Fruit fly (Drosophila melanogaster) whole organism, embryonic: ENCODE results near the gene CG31100.

Experiments
- CG10147 ChIP-seq: fragments of 200-800 bp; sonication (Bioruptor generic); optimal IDR thresholded peaks from 2 replicates; lab custom pipeline; 2019; ENCODE audit warnings: missing biosample characterization, mild to moderate bottlenecking, missing genetic modification characterization, moderate library complexity
- CG1024 ChIP-seq: fragments of 200-800 bp; sonication (Bioruptor generic); IDR thresholded peaks from 2 replicates; pipeline ENCODE4 v1.3.6; 2022; ENCODE audit warnings: missing biosample characterization, missing genetic modification characterization
- CG11398 ChIP-seq: fragments of 200-800 bp; sonication (Bioruptor generic); optimal IDR thresholded peaks from 2 replicates; lab custom pipeline; 2016; ENCODE audit warnings: missing biosample characterization, missing genetic modification characterization
- CG12155 ChIP-seq: fragments of 200-800 bp; sonication (Bioruptor generic); optimal IDR thresholded peaks from 3 replicates; lab custom pipeline; 2016; ENCODE audit warnings: missing biosample characterization, missing genetic modification characterization
- CG12744 ChIP-seq: fragments of 200-800 bp; sonication (Bioruptor generic); optimal IDR thresholded peaks from 2 replicates; lab custom pipeline; 2016; ENCODE audit warnings: missing biosample characterization, missing genetic modification characterization
- CG13624 ChIP-seq: fragments of 200-800 bp; sonication (Bioruptor generic); optimal IDR thresholded peaks from 2 replicates; lab custom pipeline; 2016; ENCODE audit warnings: missing biosample characterization, missing genetic modification characterization
- CG14014 ChIP-seq: fragments of 200-800 bp; sonication (Bioruptor generic); IDR thresholded peaks from 2 replicates; pipeline ENCODE4 v1.3.6; 2022; ENCODE audit warnings: missing biosample characterization, missing genetic modification characterization
- CG15479 ChIP-seq: fragments of 200-800 bp; sonication (Bioruptor generic); optimal IDR thresholded peaks from 3 replicates; lab custom pipeline; 2019; ENCODE audit warnings: missing biosample characterization, mild to moderate bottlenecking, missing genetic modification characterization, moderate library complexity
- CG15514 ChIP-seq: fragments of 200-800 bp; sonication (Bioruptor generic); optimal IDR thresholded peaks from 3 replicates; lab custom pipeline; 2017; ENCODE audit warnings: missing biosample characterization, missing genetic modification characterization, mild to moderate bottlenecking, moderate library complexity, missing genetic modification reagents
- CG17328 ChIP-seq: fragments of 200-800 bp; sonication (Bioruptor generic); IDR thresholded peaks from 2 replicates; pipeline ENCODE4 v1.3.6; 2022; ENCODE audit warnings: missing biosample characterization, missing genetic modification characterization
- CG18764 ChIP-seq: fragments of 200-800 bp; sonication (Bioruptor generic); optimal IDR thresholded peaks from 3 replicates; lab custom pipeline; 2016; ENCODE audit warnings: missing biosample characterization, missing genetic modification characterization
- CG2116 ChIP-seq: fragments of 200-800 bp; sonication (Bioruptor generic); optimal IDR thresholded peaks from 3 replicates; lab custom pipeline; 2018; ENCODE audit warnings: missing biosample characterization, mild to moderate bottlenecking, missing genetic modification characterization
- CG2199 ChIP-seq: fragments of 200-800 bp; sonication (Bioruptor generic); IDR thresholded peaks from 3 replicates; pipeline ENCODE4 v1.3.6; 2022; ENCODE audit warnings: missing biosample characterization, missing genetic modification characterization
- CG30431 ChIP-seq: fragments of 200-800 bp; sonication (Bioruptor generic); optimal IDR thresholded peaks from 2 replicates; lab custom pipeline; 2017; ENCODE audit warnings: missing biosample characterization, missing genetic modification characterization
- CG33557 ChIP-seq: fragments of 200-800 bp; sonication (Bioruptor generic); optimal IDR thresholded peaks from 2 replicates; lab custom pipeline; 2019; ENCODE audit warnings: missing biosample characterization, mild to moderate bottlenecking, missing genetic modification characterization, moderate library complexity
- CG6254 ChIP-seq: fragments of 200-800 bp; sonication (Bioruptor generic); optimal IDR thresholded peaks from 3 replicates; lab custom pipeline; 2017; ENCODE audit warnings: mild to moderate bottlenecking, missing biosample characterization, missing genetic modification reagents, missing genetic modification characterization
- CG6791 ChIP-seq: fragments of 200-800 bp; sonication (Bioruptor generic); IDR thresholded peaks from 3 replicates; pipeline ENCODE4 v1.3.6; 2022; ENCODE audit warnings: missing biosample characterization, missing genetic modification characterization; ENCODE audit not compliant: partially characterized antibody
- CG6813 ChIP-seq: fragments of 200-800 bp; sonication (Bioruptor generic); optimal IDR thresholded peaks from 2 replicates; lab custom pipeline; 2017; ENCODE audit warnings: missing biosample characterization, missing genetic modification characterization, mild to moderate bottlenecking, moderate library complexity, missing genetic modification reagents
- CG7357 ChIP-seq: fragments of 200-800 bp; sonication (Bioruptor generic); IDR thresholded peaks from 3 replicates; pipeline ENCODE4 v1.3.6; 2022; ENCODE audit warnings: missing biosample characterization, missing genetic modification characterization
- CG7745 ChIP-seq: fragments of 200-800 bp; sonication (Bioruptor generic); optimal IDR thresholded peaks from 2 replicates; lab custom pipeline; 2018; ENCODE audit warnings: missing biosample characterization, mild to moderate bottlenecking, missing genetic modification characterization, moderate library complexity
- CG8765 ChIP-seq: fragments of 200-800 bp; sonication (Bioruptor generic); IDR thresholded peaks from 2 replicates; pipeline ENCODE4 v1.3.6; 2022; ENCODE audit warnings: missing biosample characterization, missing genetic modification characterization
- CG9876 ChIP-seq: fragments of 200-800 bp; sonication (Bioruptor generic); optimal IDR thresholded peaks from 2 replicates; lab custom pipeline; 2016; ENCODE audit warnings: missing biosample characterization, missing genetic modification characterization
- ERR ChIP-seq: fragments of 200-800 bp; sonication (Bioruptor generic); optimal IDR thresholded peaks from 2 replicates; lab custom pipeline; 2016; ENCODE audit warnings: missing biosample characterization, missing genetic modification characterization
- Gug ChIP-seq: fragments of 200-800 bp; sonication (Bioruptor generic); IDR thresholded peaks from 4 replicates; pipeline ENCODE4 v1.3.6; 2022; ENCODE audit warnings: missing biosample characterization, missing genetic modification characterization
- Jarid2 ChIP-seq: fragments of 200-800 bp; sonication (Bioruptor generic); optimal IDR thresholded peaks from 3 replicates; lab custom pipeline; 2017; ENCODE audit warnings: mild to moderate bottlenecking, missing biosample characterization, missing genetic modification reagents, missing genetic modification characterization
- Lhr ChIP-seq: fragments of 200-800 bp; sonication (Bioruptor generic); optimal IDR thresholded peaks from 3 replicates; lab custom pipeline; 2017; ENCODE audit warnings: mild to moderate bottlenecking, missing biosample characterization, missing genetic modification reagents, missing genetic modification characterization
- Trl ChIP-seq, 3 experiments: fragments of >200 bp in 2 of 3; fragments of 200-800 bp in 1 of 3; sonication (Bioruptor generic) in 1 of 3; optimal IDR thresholded peaks; 2 replicates in 1 of 3; 3 replicates in 2 of 3; lab custom pipeline; 2016 to 2017; ENCODE audit warnings: missing biosample characterization in 1 of 3, missing genetic modification characterization in 1 of 3
- az2 ChIP-seq: fragments of 200-800 bp; sonication (Bioruptor generic); optimal IDR thresholded peaks from 3 replicates; lab custom pipeline; 2016; ENCODE audit warnings: missing biosample characterization, missing genetic modification characterization
- bsh ChIP-seq, 2 experiments: fragments of 200-800 bp; sonication (Bioruptor generic); optimal IDR thresholded peaks; 2 replicates each; lab custom pipeline; 2017 to 2018; ENCODE audit warnings: mild to moderate bottlenecking in 2 of 2, missing biosample characterization in 2 of 2, missing genetic modification characterization in 2 of 2, moderate library complexity in 1 of 2
- cato ChIP-seq: fragments of 200-800 bp; sonication (Bioruptor generic); optimal IDR thresholded peaks from 2 replicates; lab custom pipeline; 2016; ENCODE audit warnings: missing biosample characterization, missing genetic modification characterization, borderline replicate concordance
- cg ChIP-seq: fragments of 200-800 bp; sonication (Bioruptor generic); optimal IDR thresholded peaks from 3 replicates; lab custom pipeline; 2019; ENCODE audit warnings: missing biosample characterization, mild to moderate bottlenecking, missing genetic modification characterization, moderate library complexity
- croc ChIP-seq: fragments of 200-800 bp; sonication (Bioruptor generic); conservative IDR thresholded peaks from 3 replicates; pipeline ENCODE4 v1.3.6; 2022; ENCODE audit warnings: missing biosample characterization, missing genetic modification characterization
- dmrt99B ChIP-seq: fragments of 200-800 bp; sonication (Bioruptor generic); optimal IDR thresholded peaks from 2 replicates; lab custom pipeline; 2018; ENCODE audit warnings: missing biosample characterization, mild to moderate bottlenecking, missing genetic modification characterization, moderate library complexity
- ewg ChIP-seq: fragments of 200-800 bp; sonication (Bioruptor generic); optimal IDR thresholded peaks from 3 replicates; lab custom pipeline; 2017; ENCODE audit warnings: mild to moderate bottlenecking, missing biosample characterization, missing genetic modification reagents, missing genetic modification characterization
- fd102C ChIP-seq: fragments of 200-800 bp; sonication (Bioruptor generic); optimal IDR thresholded peaks from 2 replicates; lab custom pipeline; 2018; ENCODE audit warnings: missing biosample characterization, mild to moderate bottlenecking, missing genetic modification characterization, moderate library complexity
- grn ChIP-seq: fragments of 200-800 bp; sonication (Bioruptor generic); optimal IDR thresholded peaks from 3 replicates; lab custom pipeline; 2017; ENCODE audit warnings: missing biosample characterization, missing genetic modification characterization
- kah ChIP-seq: fragments of 200-800 bp; sonication (Bioruptor generic); optimal IDR thresholded peaks from 2 replicates; lab custom pipeline; 2018; ENCODE audit warnings: missing biosample characterization, mild to moderate bottlenecking, missing genetic modification characterization
- ken ChIP-seq: fragments of 200-800 bp; sonication (Bioruptor generic); IDR thresholded peaks from 3 replicates; pipeline ENCODE4 v1.3.6; 2022; ENCODE audit warnings: missing biosample characterization, missing genetic modification characterization
- kni ChIP-seq: fragments of 200-800 bp; sonication (Bioruptor generic); optimal IDR thresholded peaks from 3 replicates; lab custom pipeline; 2017; ENCODE audit warnings: mild to moderate bottlenecking, missing biosample characterization, missing genetic modification reagents, missing genetic modification characterization
- lola ChIP-seq, 3 experiments: fragments of >200 bp in 2 of 3; fragments of 200-800 bp in 1 of 3; sonication (Bioruptor generic) in 1 of 3; optimal IDR thresholded peaks; 2 replicates each; lab custom pipeline; 2017 to 2019; ENCODE audit warnings: missing biosample characterization in 3 of 3, missing genetic modification characterization in 3 of 3, mild to moderate bottlenecking in 1 of 3, moderate library complexity in 1 of 3
- otp ChIP-seq: fragments of 200-800 bp; sonication (Bioruptor generic); IDR thresholded peaks from 3 replicates; pipeline ENCODE4, ENCODE4 v1.3.6; 2022; ENCODE audit warnings: missing biosample characterization, missing genetic modification characterization
- ro ChIP-seq: fragments of 200-800 bp; sonication (Bioruptor generic); IDR thresholded peaks from 2 replicates; pipeline ENCODE4 v1.3.6; 2022; ENCODE audit warnings: missing biosample characterization, missing genetic modification characterization
- slou ChIP-seq: fragments of 200-800 bp; sonication (Bioruptor generic); optimal IDR thresholded peaks from 3 replicates; lab custom pipeline; 2016; ENCODE audit warnings: missing biosample characterization, missing genetic modification characterization
- stwl ChIP-seq: fragments of 200-800 bp; sonication (Bioruptor generic); optimal IDR thresholded peaks from 3 replicates; lab custom pipeline; 2018; ENCODE audit warnings: missing biosample characterization, mild to moderate bottlenecking, missing genetic modification characterization, moderate library complexity
- z ChIP-seq: fragments of 200-800 bp; sonication (Bioruptor generic); IDR thresholded peaks from 3 replicates; pipeline ENCODE4 v1.3.6; 2022; ENCODE audit warnings: missing biosample characterization, missing genetic modification characterization
- zen2 ChIP-seq: fragments of 200-800 bp; sonication (Bioruptor generic); IDR thresholded peaks from 3 replicates; pipeline ENCODE4 v1.3.6; 2022; ENCODE audit warnings: missing biosample characterization, missing genetic modification characterization; ENCODE audit not compliant: partially characterized antibody

Gene CG31100

dm6 chr3R:8963756-8964342 is 39.6 kb downstream of the CG31100 start (continued):
- TF ChIP-seq CG2116 (GFP tag; lab: Kevin White, UChicago) (no peak), CG9876 (GFP tag; lab: Kevin White, UChicago) (no peak), CG7745 (no peak), CG33557 (no peak), CG13624 (no peak), CG17328 (GFP tag; lab: Robert Waterston, UW) (peak; percentile 55; the same call in 1 of the 2 replicates), fd102C (GFP tag; lab: Kevin White, UChicago) (no peak), CG12155 (GFP tag; lab: Kevin White, UChicago) (no peak), Lhr (GFP tag; lab: Kevin White, UChicago) (no peak), CG6254 (GFP tag; lab: Kevin White, UChicago) (no peak), CG12744 (GFP tag; lab: Kevin White, UChicago) (no peak), CG10147 (GFP tag; lab: Kevin White, UChicago) (no peak), CG14014 (no peak), CG7357 (GFP tag; lab: Robert Waterston, UW) (no peak), CG11398 (GFP tag; lab: Kevin White, UChicago) (no peak), dmrt99B (peak; percentile 76), kah (GFP tag; lab: Kevin White, UChicago) (no peak), CG18764 (GFP tag; lab: Kevin White, UChicago) (no peak), CG15514 (GFP tag; lab: Kevin White, UChicago) (no peak), ERR (GFP tag; lab: Kevin White, UChicago) (no peak)

dm6 chr3R:8962860-8963755 is 40.3 kb downstream of the CG31100 start, which contains the start of gene ich:
Gene ich (minus strand): TSS chr3R:8963037.
- TF ChIP-seq lola (GFP tag; optimal IDR thresholded peaks at IDR 0.05; lab: Kevin White, UChicago) (no peak), z (GFP tag; lab: Robert Waterston, UW) (no peak), CG33557 (no peak), stwl (tag; lab: Kevin White, UChicago) (peak; percentile 6), grn (GFP tag; lab: Kevin White, UChicago) (peak; percentile 63), CG6813 (no peak), zen2 (GFP tag; lab: Robert Waterston, UW) (no peak), Trl (optimal IDR thresholded peaks at IDR 0.05; lab: Kevin White, UChicago) (peak in 1 of 2 experiments; percentile 8), Trl (GFP tag; optimal IDR thresholded peaks at IDR 0.05; lab: Kevin White, UChicago) (no peak), cato (GFP tag; lab: Kevin White, UChicago) (no peak), CG2199 (GFP tag; lab: Robert Waterston, UW) (peak; percentile 77; the same call in 1 of the 3 replicates), ken (GFP tag; lab: Robert Waterston, UW) (0 out of 3 replicates have a peak, but pooled peaks have one; percentile 6), slou (no peak), Jarid2 (GFP tag; lab: Kevin White, UChicago) (peak; percentile 87), ewg (GFP tag; lab: Kevin White, UChicago) (peak; percentile 34), CG6791 (0 out of 3 replicates have a peak, but pooled peaks have one; percentile 26), az2 (GFP tag; lab: Kevin White, UChicago) (no peak), croc (no peak), CG30431 (GFP tag; lab: Kevin White, UChicago) (no peak), kni (GFP tag; lab: Kevin White, UChicago) (peak; percentile 34), bsh (GFP tag; optimal IDR thresholded peaks at IDR 0.05; lab: Kevin White, UChicago) (no peak), otp (GFP tag; lab: Robert Waterston, UW) (peak; percentile 33; the same call in 1 of the 3 replicates), cg (GFP tag; lab: Kevin White, UChicago) (peak; percentile 57), CG1024 (GFP tag; lab: Robert Waterston, UW) (no peak), Lhr (GFP tag; lab: Kevin White, UChicago) (no peak), CG8765 (GFP tag; lab: Robert Waterston, UW) (peak; percentile 48; the same call in 1 of the 2 replicates), ro (no peak), Gug (GFP tag; lab: Robert Waterston, UW) (no peak), CG15479 (GFP tag; lab: Kevin White, UChicago) (peak; percentile 77)
